Worm (Caenorhabditis elegans) whole organism, young adult: ENCODE results near the gene btb-8.

Experiments used
- B0261.1 ChIP-seq: sonication (generic microtip); optimal IDR thresholded peaks from 2 replicates; lab custom pipeline; 2016; ENCODE audit warnings: mild to moderate bottlenecking, missing genetic modification characterization, moderate library complexity, missing compliant biosample characterization
- F57A8.1 ChIP-seq: fragments of 200-800 bp; sonication (Bioruptor generic); optimal IDR thresholded peaks from 2 replicates; lab custom pipeline; 2018; ENCODE audit warnings: mild to moderate bottlenecking, missing genetic modification characterization, moderate library complexity, missing compliant biosample characterization
- T07F8.4 ChIP-seq: sonication (generic microtip); optimal IDR thresholded peaks from 2 replicates; lab custom pipeline; 2016; ENCODE audit warnings: mild to moderate bottlenecking, missing genetic modification characterization, moderate library complexity, missing compliant biosample characterization
- athp-1 ChIP-seq: sonication (generic microtip); optimal IDR thresholded peaks from 2 replicates; lab custom pipeline; 2017; ENCODE audit warnings: mild to moderate bottlenecking, missing genetic modification characterization, missing compliant biosample characterization
- ceh-40 ChIP-seq: fragments of 200-800 bp; sonication (Bioruptor generic); IDR thresholded peaks from 2 replicates; pipeline ENCODE4 v1.3.6; 2022; ENCODE audit warnings: missing genetic modification characterization, missing compliant biosample characterization
- mxl-1 ChIP-seq: sonication (generic microtip); optimal IDR thresholded peaks from 2 replicates; lab custom pipeline; 2016; ENCODE audit warnings: missing genetic modification characterization, missing compliant biosample characterization
- snpc-4 ChIP-seq, 5 experiments: fragments of 150-350 bp in 1 of 5; sonication (generic microtip) in 4 of 5; optimal IDR thresholded peaks; 2 replicates each; lab custom pipeline; 2014 to 2018; ENCODE audit warnings: missing genetic modification characterization in 5 of 5, missing biosample characterization in 3 of 5, antibody characterized with exemption in 2 of 5, mild to moderate bottlenecking in 2 of 5, missing compliant biosample characterization in 2 of 5, missing genotype in 2 of 5, moderate library complexity in 2 of 5, missing genetic modification reagents in 1 of 5
- ztf-26 ChIP-seq: sonication (generic microtip); optimal IDR thresholded peaks from 2 replicates; lab custom pipeline; 2017; ENCODE audit warnings: missing genetic modification characterization, missing compliant biosample characterization

DNA sequence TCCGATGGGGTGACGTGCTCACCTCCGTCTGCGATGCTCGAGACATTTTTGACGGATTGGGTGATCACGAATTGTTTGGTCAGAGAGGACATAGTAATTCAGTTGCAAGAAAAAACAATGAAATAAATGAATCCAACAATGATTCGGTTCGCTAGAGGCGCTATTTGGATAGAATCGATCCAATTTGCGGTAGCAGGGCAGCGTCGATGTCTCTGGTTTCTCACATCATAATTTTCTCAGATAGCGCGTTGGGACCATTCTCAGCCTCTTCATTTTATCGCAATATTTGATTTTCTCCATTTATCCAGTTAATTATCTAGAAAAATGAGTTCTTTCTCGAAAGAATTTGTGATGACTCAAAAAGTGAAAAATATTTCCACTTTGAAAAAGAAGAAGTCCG is 16.2 kb upstream of the btb-8 start, which contains the start of gene sdz-18:
- TF ChIP-seq B0261.1 (tag; lab: Kevin White, UChicago) (no peak), T07F8.4 (tag; lab: Kevin White, UChicago) (no peak), ceh-40 (no peak), snpc-4 (GFP tag; optimal IDR thresholded peaks at IDR 0.05; lab: Kevin White, UChicago) (no peak), snpc-4 (tag; optimal IDR thresholded peaks at IDR 0.05; lab: Kevin White, UChicago) (no peak), F57A8.1 (GFP tag; lab: Kevin White, UChicago) (no peak), mxl-1 (no peak), athp-1 (tag; lab: Kevin White, UChicago) (no peak), ztf-26 (tag; lab: Kevin White, UChicago) (no peak)
